Fruit fly (Drosophila melanogaster): ENCODE results near the gene snf.

- TF ChIP-seq tai (GFP tag; optimal IDR thresholded peaks at IDR 0.05) (no peak), ey (GFP tag; optimal IDR thresholded peaks at IDR 0.05) (no peak), usp (GFP tag; optimal IDR thresholded peaks at IDR 0.05) (no peak), Hnf4 (GFP tag; optimal IDR thresholded peaks at IDR 0.05) (no peak), dsf (GFP tag; optimal IDR thresholded peaks at IDR 0.05; ENCODE audit: borderline replicate concordance) (no peak), psq (GFP tag; optimal IDR thresholded peaks at IDR 0.05) (no peak), CrebA (GFP tag; optimal IDR thresholded peaks at IDR 0.05; ENCODE audit: borderline replicate concordance) (no peak), Myc (optimal IDR thresholded peaks at IDR 0.05) (peak; percentile 32), Sp1 (GFP tag; optimal IDR thresholded peaks at IDR 0.05) (peak; percentile 34), Dfd (GFP tag; optimal IDR thresholded peaks at IDR 0.05) (no peak), woc (GFP tag; optimal IDR thresholded peaks at IDR 0.05) (no peak), GATAd (GFP tag; optimal IDR thresholded peaks at IDR 0.05) (no peak), Abd-B (GFP tag; optimal IDR thresholded peaks at IDR 0.05) (no peak), brk (GFP tag; optimal IDR thresholded peaks at IDR 0.05) (no peak)
Observed at dm6 chrX:5311838-5312339, 2.8 kb downstream of the snf start, which contains the start of the genes TrxT and dhd.

Data from whole organism, wandering third instar larva.